Worm (Caenorhabditis elegans) whole organism, L4/young adult: ENCODE measurements around the gene C34F6.11.

ENCODE experiments used
- W03F9.2 ChIP-seq: fragments of 150-350 bp; optimal IDR thresholded peaks from 2 replicates; lab custom pipeline; 2014; ENCODE audit warnings: missing biosample characterization, missing genetic modification characterization
- dao-5 ChIP-seq: sonication (generic microtip); optimal IDR thresholded peaks from 2 replicates; lab custom pipeline; 2016; ENCODE audit warnings: missing genotype, missing genetic modification characterization, moderate library complexity, missing compliant biosample characterization

DNA sequence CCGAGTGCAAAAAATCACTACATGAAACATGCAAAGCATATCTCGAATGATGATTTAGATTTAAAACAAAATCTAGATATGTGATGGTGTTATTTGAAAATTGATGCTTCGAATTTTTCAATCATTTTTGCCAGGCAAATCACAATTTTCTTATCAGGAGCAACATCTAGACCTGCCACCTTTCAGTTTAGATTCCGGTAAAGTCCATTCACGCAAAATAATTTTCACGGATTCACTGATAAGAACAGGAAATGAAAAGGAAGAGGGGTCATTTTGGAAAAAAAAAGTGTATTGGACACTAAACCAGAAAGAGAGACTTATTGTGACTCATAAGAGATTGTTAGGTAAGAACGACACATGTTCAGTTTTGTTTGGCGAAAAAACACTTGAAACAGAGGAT lies 48.2 kb upstream of the C34F6.11 start:
- no peak for TF ChIP-seq dao-5
- TF ChIP-seq W03F9.2 (tag; lab: Kevin White, UChicago), result no peak
